Worm (Caenorhabditis elegans) whole organism, L4/young adult: ENCODE measurements around the gene nhr-156.

Experiments used
- W03F9.2 ChIP-seq: fragments of 150-350 bp; optimal IDR thresholded peaks from 2 replicates; lab custom pipeline; 2014; ENCODE audit warnings: missing biosample characterization, missing genetic modification characterization
- dao-5 ChIP-seq: sonication (generic microtip); optimal IDR thresholded peaks from 2 replicates; lab custom pipeline; 2016; ENCODE audit warnings: missing genotype, missing genetic modification characterization, moderate library complexity, missing compliant biosample characterization
- him-1 ChIP-seq: sonication (generic microtip); optimal IDR thresholded peaks from 2 replicates; lab custom pipeline; 2016; ENCODE audit warnings: missing genotype, missing genetic modification reagents, missing genetic modification characterization, missing compliant biosample characterization

Gene nhr-156

DNA sequence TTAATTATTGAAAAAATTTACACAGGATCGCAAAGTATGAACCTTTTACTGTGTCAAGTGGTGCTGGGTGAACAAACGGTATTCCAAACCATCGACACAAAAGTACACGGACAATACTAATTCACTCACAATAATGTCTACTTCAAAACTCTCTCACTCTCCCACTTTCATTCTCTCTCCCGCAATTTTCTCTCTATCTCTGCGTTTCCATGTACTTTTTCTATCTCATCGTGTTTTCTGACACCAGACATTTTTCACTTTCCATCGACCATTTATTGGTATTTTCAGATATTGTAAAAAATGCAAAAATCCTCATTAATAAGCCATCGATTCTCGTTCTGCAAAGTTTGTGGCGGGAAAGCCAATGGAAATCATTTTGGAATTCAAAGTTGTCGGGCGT is at the start of gene nhr-156:
Gene nhr-156, plus strand, starts transcription at position 266 of the 400 bp plus-strand sequence.
- TF ChIP-seq dao-5 (tag; lab: Kevin White, UChicago) (no peak), him-1 (tag; lab: Kevin White, UChicago) (no peak), W03F9.2 (tag; lab: Kevin White, UChicago) (no peak)

DNA sequence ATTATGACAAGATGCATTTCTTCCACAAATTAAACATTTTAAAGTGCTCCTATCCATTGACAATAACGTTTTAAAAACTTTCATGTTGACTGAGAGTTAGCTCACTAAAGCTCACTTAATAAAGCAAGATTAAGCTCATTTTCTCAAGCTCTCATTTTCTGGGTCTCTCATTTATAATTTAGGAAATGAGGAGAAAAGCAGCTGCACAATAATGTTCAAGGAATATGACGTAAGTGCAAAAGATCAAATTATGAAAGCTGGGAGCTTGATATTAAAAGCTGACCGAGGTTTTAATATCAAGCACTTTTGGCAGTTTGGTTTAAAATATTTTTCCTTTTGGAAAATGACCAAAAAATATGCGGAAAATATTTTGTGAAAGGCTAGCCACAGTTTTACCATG is 48.1 kb upstream of the nhr-156 start, which contains the start of gene nhr-188:
Gene nhr-188, minus strand, starts transcription at position 84 of the 400 bp plus-strand sequence.
- no peak for TF ChIP-seq dao-5 (tag; lab: Kevin White, UChicago)
- TF ChIP-seq W03F9.2 (tag; lab: Kevin White, UChicago), result no peak
- TF ChIP-seq him-1 (tag; lab: Kevin White, UChicago), result no peak

DNA sequence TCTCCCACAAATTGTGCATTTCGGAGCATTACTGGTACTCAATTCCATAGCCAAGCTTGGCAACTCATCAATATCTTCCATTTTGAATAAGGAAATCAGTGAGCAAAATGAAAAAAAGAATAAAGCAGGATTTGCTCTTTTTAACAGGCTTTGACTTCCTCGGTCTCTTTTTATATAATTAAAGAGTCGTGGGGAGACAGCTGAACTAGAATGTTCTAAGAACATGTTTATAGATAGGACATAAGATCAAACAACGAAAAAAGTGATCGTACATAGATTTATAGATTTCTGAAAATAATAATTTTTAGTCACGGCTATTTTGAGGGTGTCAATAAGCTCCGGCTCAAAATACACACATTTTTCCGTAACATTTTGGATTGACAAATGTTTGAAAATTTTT is 45.8 kb upstream of the nhr-156 start, which contains the start of gene nhr-189:
Gene nhr-189, minus strand, starts transcription at position 121 of the 400 bp plus-strand sequence.
- TF ChIP-seq dao-5 (tag; lab: Kevin White, UChicago) (no peak), him-1 (tag; lab: Kevin White, UChicago) (no peak), W03F9.2 (tag; lab: Kevin White, UChicago) (no peak)

DNA sequence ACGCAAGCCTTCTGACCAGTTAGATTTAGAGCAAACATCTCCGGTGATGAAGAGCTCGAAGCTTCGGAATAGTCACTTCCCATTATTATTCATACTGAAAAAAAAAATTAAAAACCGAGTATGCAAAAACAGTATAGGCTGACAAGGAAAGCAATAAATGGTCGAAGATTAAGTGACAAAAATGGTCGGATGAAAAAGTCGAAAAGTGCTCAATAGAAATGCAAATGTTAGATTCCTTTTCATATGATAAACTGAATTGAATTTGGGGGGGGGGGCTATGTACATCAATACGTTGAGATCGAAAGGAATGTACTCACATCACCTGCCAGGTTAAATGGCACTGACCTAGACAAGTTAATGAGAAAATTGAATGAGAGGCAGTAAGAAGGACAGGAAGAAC is 43.1 kb upstream of the nhr-156 start, which contains the start of gene nhr-187:
Gene nhr-187, minus strand, starts transcription at position 101 of the 400 bp plus-strand sequence.
- TF ChIP-seq W03F9.2 (tag; lab: Kevin White, UChicago) (no peak), him-1 (tag; lab: Kevin White, UChicago) (no peak), dao-5 (tag; lab: Kevin White, UChicago) (no peak)

DNA sequence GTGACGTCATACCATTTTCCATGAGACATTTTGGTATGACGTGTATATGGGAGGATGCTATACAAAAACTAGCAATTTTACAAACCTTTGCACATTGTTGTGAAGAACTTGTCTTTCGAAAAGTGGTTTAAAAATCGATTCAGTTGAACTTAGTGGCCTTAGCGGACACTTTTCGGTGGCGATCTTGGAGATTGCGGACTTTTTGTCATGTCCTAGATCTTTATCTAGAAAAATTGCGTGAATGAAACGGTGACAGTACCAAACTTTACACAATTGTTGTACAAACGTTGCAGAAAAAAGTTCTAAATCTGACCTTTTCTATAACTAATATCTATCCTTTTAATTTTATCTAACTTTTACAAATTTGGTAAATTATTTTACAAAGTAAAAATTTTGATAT is 40.6 kb upstream of the nhr-156 start:
- TF ChIP-seq dao-5 (tag; lab: Kevin White, UChicago) (no peak), W03F9.2 (tag; lab: Kevin White, UChicago) (no peak), him-1 (tag; lab: Kevin White, UChicago) (no peak)

DNA sequence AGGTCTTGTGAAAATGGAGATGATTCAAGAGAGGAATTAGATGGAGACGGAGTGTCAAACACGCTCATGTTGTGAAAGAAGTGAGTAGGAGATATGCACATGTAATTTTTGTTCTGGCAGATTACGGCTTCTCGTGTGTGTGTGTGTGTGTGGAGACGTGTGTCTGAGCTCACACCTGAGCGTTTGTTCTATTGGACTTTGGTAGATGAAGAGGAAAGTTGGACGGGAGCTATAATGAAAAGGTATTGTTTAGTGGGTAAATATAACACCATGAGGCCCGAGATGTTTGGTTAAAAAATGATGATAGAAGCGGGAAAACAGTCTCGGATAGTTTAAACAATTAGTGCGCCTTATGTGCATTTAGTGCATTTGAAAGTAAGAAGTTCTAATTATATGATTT is 37.0 kb upstream of the nhr-156 start, which contains the start of gene nhr-157:
Gene nhr-157, minus strand, starts transcription at position 101 of the 400 bp plus-strand sequence.
- TF ChIP-seq W03F9.2 (tag; lab: Kevin White, UChicago) (no peak), dao-5 (tag; lab: Kevin White, UChicago) (no peak), him-1 (tag; lab: Kevin White, UChicago) (no peak)

DNA sequence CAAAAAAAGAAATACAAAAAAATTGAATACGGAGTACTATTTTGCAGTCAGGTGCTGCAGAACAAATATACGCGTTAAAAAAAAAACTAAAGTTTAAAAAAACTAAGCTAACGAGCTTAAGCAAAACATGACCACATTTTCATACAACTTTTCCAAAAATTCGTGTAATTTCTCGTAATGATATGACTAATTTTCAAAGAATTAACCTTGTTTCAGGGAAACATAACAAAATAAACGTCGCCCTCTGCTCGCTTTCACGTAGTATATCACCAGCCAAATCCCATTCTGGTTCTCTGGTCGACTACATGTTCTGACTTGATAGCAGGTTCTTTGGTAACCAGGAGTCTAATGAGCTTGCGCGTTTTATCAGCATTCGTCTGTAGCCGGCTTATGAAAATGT is 35.5 kb upstream of the nhr-156 start:
- TF ChIP-seq dao-5 (tag; lab: Kevin White, UChicago), result no peak
- TF ChIP-seq W03F9.2 (tag; lab: Kevin White, UChicago), result no peak
- TF ChIP-seq him-1 (tag; lab: Kevin White, UChicago), result no peak

DNA sequence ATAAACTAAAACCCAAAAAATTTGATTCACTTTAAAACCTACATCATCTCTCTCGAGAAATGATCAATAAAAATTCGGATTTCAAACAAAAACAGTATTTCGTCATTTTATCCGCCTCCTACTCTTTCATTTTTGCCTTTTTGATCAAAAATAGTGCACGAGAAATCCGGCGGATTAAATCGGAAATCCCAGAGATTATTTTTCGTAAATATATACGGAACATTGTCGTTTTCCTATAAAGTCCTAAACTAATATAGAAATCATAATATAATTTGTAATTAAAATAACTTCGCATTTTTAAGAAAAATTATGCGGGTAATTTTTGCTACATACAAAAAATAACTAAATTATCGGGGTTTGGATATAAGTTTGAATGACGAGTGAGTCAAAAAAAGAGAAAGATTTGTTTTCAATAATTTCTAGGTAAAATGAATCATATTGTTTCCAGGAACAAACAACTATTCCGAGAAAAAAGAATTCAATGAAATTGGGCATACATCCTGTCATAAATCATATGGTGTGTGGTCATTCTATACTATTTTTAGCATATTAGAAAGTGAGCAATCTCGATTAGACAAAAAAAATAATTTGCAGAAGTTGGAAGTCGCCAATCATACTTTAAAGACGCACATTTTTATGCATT is 31.7 kb upstream of the nhr-156 start, which contains the start of gene nhr-158:
Gene nhr-158, minus strand, starts transcription at position 51 of the 643 bp plus-strand sequence.
- TF ChIP-seq W03F9.2 (tag; lab: Kevin White, UChicago) (no peak), dao-5 (tag; lab: Kevin White, UChicago) (no peak), him-1 (tag; lab: Kevin White, UChicago) (no peak)

DNA sequence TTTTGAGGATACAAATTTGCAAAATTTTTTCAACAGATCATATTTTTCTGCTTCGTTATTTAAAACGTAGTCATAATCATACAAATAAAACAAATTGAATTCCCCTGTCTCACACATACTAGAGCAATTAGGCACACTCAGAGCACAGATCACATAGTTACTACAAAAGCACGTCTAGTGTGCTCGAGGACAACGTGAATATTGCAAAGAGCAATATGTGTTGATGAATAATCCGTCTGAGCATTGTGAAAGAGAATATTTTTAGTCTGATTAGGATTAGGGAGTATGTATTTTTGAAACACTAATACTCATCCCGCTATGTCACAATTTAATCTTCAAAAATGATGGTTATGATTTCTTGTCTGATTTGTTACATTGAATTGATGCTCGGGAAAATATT is 28.7 kb upstream of the nhr-156 start:
- TF ChIP-seq dao-5 (tag; lab: Kevin White, UChicago) (no peak), him-1 (tag; lab: Kevin White, UChicago) (no peak), W03F9.2 (tag; lab: Kevin White, UChicago) (no peak)

DNA sequence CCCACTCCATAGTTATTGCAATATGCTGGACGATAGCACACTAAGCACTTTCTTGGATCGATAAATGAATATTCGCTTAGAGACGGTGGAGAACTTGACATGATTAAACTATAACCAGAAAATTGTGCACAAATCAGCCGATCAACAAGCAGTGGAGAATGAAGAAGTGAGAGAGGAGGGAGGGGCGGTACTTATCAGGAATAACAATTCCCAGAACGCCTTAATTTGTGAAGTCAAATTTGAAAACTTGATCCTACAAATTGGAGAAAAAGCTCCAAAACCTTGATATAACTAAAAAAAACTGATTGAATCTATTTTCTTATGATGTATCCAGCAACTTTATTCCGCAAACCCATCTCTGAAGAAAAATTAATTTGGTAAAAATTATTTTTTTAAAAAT is 27.7 kb upstream of the nhr-156 start, which contains the start of gene nhr-159:
Gene nhr-159, minus strand, starts transcription at position 101 of the 400 bp plus-strand sequence.
- TF ChIP-seq dao-5 (tag; lab: Kevin White, UChicago) (no peak), W03F9.2 (tag; lab: Kevin White, UChicago) (no peak), him-1 (tag; lab: Kevin White, UChicago) (no peak)

DNA sequence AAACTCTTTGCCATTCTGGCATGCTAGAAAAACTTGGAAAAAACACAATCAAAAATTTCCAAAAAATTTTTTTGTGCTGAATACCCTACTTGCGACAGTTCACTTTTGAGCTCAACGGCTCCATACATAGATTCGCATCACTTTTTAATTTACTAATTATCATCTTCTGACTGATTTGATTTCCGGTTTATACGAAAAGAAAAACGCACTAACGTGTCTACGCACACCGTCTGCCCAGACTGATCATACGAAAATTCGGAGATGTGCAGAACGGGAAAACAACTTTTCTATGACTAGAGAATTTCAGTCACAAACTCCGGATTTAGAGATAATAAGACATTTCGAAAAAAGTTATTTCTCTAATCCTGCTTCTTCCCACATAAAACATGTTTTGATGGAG is 21.4 kb upstream of the nhr-156 start:
- TF ChIP-seq dao-5 (tag; lab: Kevin White, UChicago) (no peak), W03F9.2 (tag; lab: Kevin White, UChicago) (no peak), him-1 (tag; lab: Kevin White, UChicago) (no peak)

DNA sequence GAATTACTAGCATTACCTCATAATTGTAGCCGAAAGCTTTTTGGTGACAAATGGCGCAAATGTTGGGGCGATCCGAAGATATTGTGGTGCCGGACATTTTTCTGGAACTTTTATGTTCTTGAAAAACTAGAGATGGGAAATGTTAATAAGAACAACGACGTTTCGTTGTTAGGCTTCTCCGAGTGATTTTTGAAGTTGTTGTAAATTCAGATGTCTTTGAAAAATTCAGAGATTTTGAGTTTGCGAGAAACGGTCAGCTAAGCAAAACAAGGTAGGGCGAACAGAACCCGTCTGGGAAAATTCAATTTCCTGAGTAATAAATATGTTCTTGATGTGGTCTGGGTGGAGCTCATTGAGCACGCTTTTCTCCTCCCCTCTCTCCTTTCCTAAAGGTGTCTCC is 19.8 kb upstream of the nhr-156 start, which contains the start of gene nhr-124:
Gene nhr-124, minus strand, starts transcription at position 101 of the 400 bp plus-strand sequence.
- TF ChIP-seq dao-5 (tag; lab: Kevin White, UChicago) (no peak), W03F9.2 (tag; lab: Kevin White, UChicago) (no peak), him-1 (tag; lab: Kevin White, UChicago) (no peak)

DNA sequence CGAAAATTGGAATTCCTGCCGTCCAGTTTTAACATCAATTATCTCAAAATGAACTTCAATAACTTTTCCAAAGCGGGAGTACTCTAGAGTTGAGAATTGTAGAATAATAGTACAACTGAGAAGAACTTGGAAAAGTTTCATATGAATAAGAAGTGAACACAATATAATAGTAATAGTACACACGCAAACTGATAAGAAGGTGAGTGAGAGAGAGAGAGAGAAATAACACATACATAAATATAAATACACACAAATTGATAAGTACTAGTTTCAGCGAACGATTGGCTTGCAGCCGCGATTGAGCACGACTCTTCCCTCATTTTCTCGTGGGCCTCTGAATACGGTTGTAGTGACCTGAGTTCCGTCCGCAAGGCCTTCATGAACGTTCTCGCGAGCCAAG is 16.8 kb upstream of the nhr-156 start, which contains the start of gene C17E7.13:
Gene C17E7.13, minus strand, starts transcription at position 176 of the 400 bp plus-strand sequence.
- TF ChIP-seq dao-5 (tag; lab: Kevin White, UChicago), result no peak
- no peak for TF ChIP-seq W03F9.2 (tag; lab: Kevin White, UChicago)
- no peak for TF ChIP-seq him-1 (tag; lab: Kevin White, UChicago)
